Worm (Caenorhabditis elegans): ENCODE measurements around the gene F48G7.7.

DNA sequence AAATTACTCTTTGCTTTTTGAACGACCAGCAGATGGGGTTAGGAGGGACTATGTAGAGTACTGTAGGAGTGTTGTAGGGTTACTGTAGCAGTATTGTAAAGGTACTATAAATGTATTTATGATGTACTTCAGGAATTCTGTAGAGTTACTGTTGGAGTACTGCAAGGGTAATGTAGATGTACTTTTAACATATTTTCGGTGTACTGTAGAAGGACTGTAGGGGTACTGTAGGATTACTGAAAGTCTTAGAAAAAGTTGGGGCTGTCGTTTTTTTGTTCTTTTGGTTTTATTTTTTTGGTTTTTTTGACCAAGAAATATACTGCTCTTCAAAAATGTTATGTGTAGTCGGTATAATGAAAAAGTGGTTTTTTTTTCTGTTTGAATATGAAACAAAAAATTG is 27.6 kb downstream of the F48G7.7 start:
- TF ChIP-seq aly-1 (tag; optimal IDR thresholded peaks at IDR 0.05) (no peak), ama-1 (optimal IDR thresholded peaks at IDR 0.05) (no peak), F13C5.2 (tag; optimal IDR thresholded peaks at IDR 0.05) (no peak), hmbx-1 (tag; optimal IDR thresholded peaks at IDR 0.05) (no peak), ceh-13 (GFP tag; optimal IDR thresholded peaks at IDR 0.05) (no peak), scrt-1 (GFP tag; IDR thresholded peaks at IDR 0.05) (no peak), flt-1 (GFP tag; IDR thresholded peaks at IDR 0.05) (no peak)

Measured in whole organism, early embryonic.